Worm (Caenorhabditis elegans): ENCODE data around the gene BE0003N10.6.
A peak's percentile ranks its signal among the peaks of the same experiment; 100 is the strongest.

Gene BE0003N10.6

ce11 chrIII:1026261-1026660 is 33.6 kb downstream of the BE0003N10.6 start, which contains the start of gene clc-25:
clc-25 (minus strand) TSS chrIII:1026361.
- TF ChIP-seq nhr-80 (tag; optimal IDR thresholded peaks at IDR 0.05) (peak; percentile 19), snpc-1.1 (tag; optimal IDR thresholded peaks at IDR 0.05; ENCODE audit: insufficient read depth) (no peak), cebp-1 (GFP tag; IDR thresholded peaks at IDR 0.05) (no peak; the same call in 1 of the 2 replicates), cebp-1 (tag; optimal IDR thresholded peaks at IDR 0.05) (peak; percentile 33), attf-3 (GFP tag; conservative IDR thresholded peaks at IDR 0.05) (no peak), rcor-1 (GFP tag; IDR thresholded peaks at IDR 0.05) (no peak)

DNA sequence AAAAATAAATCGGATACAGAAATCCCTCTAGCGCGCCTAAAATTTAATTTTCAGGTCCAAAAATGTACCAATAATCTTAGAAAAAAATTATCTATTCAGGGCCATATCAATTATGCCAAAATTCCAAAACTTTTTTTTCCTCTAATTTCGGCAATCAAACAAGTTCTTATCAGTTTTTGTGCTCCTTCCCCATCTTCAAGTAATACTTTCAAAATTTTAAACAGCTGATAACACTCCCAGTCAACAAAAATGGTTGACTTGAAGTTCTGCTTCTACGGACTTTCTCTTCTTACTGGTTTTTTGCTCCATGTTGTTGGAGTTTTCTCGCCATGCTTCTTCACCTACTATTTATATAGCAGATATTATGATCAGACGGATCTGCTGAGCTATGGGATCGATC is 39.1 kb downstream of the BE0003N10.6 start, which contains the start of gene clc-23:
clc-23 (plus strand) TSS at position 223 of the 400 bp plus-strand sequence.
- no peak for TF ChIP-seq ceh-58 (GFP tag; IDR thresholded peaks at IDR 0.05)
- TF ChIP-seq nhr-80 (tag; optimal IDR thresholded peaks at IDR 0.05) = peak; percentile 20

- TF ChIP-seq ets-4 (GFP tag; optimal IDR thresholded peaks at IDR 0.05) (no peak), lin-40 (tag; optimal IDR thresholded peaks at IDR 0.05) (no peak)
Measured at ce11 chrIII:1016080-1016479, 43.8 kb downstream of the BE0003N10.6 start, which contains the start of gene Y34F4.3. Y34F4.3 (minus strand) TSS chrIII:1016180.

- TF ChIP-seq mel-28 (tag; optimal IDR thresholded peaks at IDR 0.05; ENCODE audit: borderline replicate concordance) (no peak), sptf-2 (GFP tag; optimal IDR thresholded peaks at IDR 0.05) (no peak), unc-130 (GFP tag; optimal IDR thresholded peaks at IDR 0.05) (no peak), pbrm-1 (GFP tag; IDR thresholded peaks at IDR 0.05) (no peak), mcd-1 (GFP tag; IDR thresholded peaks at IDR 0.05) (no peak), rcor-1 (GFP tag; IDR thresholded peaks at IDR 0.05) (no peak), F10E7.11 (tag; optimal IDR thresholded peaks at IDR 0.05) (no peak), ztf-22 (GFP tag; optimal IDR thresholded peaks at IDR 0.05) (no peak), F23B12.7 (tag; optimal IDR thresholded peaks at IDR 0.05; ENCODE audit: insufficient read depth) (no peak), nhr-179 (tag; optimal IDR thresholded peaks at IDR 0.05) (no peak), attf-6 (GFP tag; IDR thresholded peaks at IDR 0.05) (no peak), xnd-1 (tag; optimal IDR thresholded peaks at IDR 0.05) (no peak), aptf-3 (GFP tag; IDR thresholded peaks at IDR 0.05) (no peak), hlh-12 (tag; optimal IDR thresholded peaks at IDR 0.05) (no peak), nhr-80 (tag; optimal IDR thresholded peaks at IDR 0.05) (no peak), zfh-2 (GFP tag; conservative IDR thresholded peaks at IDR 0.05) (peak; percentile 50), ekl-4 (GFP tag; IDR thresholded peaks at IDR 0.05) (no peak), lin-35 (GFP tag; optimal IDR thresholded peaks at IDR 0.05) (no peak), ztf-28 (GFP tag; IDR thresholded peaks at IDR 0.05) (no peak), F52B5.7 (tag; optimal IDR thresholded peaks at IDR 0.05) (no peak), lin-40 (tag; optimal IDR thresholded peaks at IDR 0.05) (no peak), nhr-120 (GFP tag; IDR thresholded peaks at IDR 0.05) (no peak), hmg-20 (GFP tag; IDR thresholded peaks at IDR 0.05) (no peak), gei-17 (GFP tag; optimal IDR thresholded peaks at IDR 0.05) (no peak), tbp1 (GFP tag; optimal IDR thresholded peaks at IDR 0.05) (peak; percentile 80), C17E4.6 (GFP tag; IDR thresholded peaks at IDR 0.05) (no peak), D2030.7 (GFP tag; IDR thresholded peaks at IDR 0.05) (no peak), F49E8.2 (tag; optimal IDR thresholded peaks at IDR 0.05; ENCODE audit: insufficient read depth) (no peak), rpc-1 (optimal IDR thresholded peaks at IDR 0.05) (peak; percentile 3), rpc-1 (tag; optimal IDR thresholded peaks at IDR 0.05) (peak; percentile 58), tbx-9 (tag; optimal IDR thresholded peaks at IDR 0.05; ENCODE audit: borderline replicate concordance) (no peak), F37B4.10 (GFP tag; IDR thresholded peaks at IDR 0.05) (no peak), Y95B8A.8 (GFP tag; IDR thresholded peaks at IDR 0.05) (no peak), athp-1 (tag; optimal IDR thresholded peaks at IDR 0.05) (no peak), egrh-3 (GFP tag; IDR thresholded peaks at IDR 0.05) (peak; percentile 26; the same call in 1 of the 2 replicates), hlh-26 (GFP tag; conservative IDR thresholded peaks at IDR 0.05) (no peak), somi-1 (GFP tag; optimal IDR thresholded peaks at IDR 0.05) (no peak), hmg-1.2 (GFP tag; IDR thresholded peaks at IDR 0.05) (no peak)
Measured at ce11 chrIII:1009775-1010174, 50.1 kb downstream of the BE0003N10.6 start, which contains the start of gene clc-24. clc-24 (plus strand) TSS chrIII:1010037.

All from whole organism, young adult.